Worm (Caenorhabditis elegans): ENCODE data around the gene clec-9.

clec-9 gene

ce11 chrV:16679981-16680380 is 26.5 kb downstream of the clec-9 start, which contains the start of gene srw-44:
Gene srw-44, plus strand, starts transcription at chrV:16680281.
- TF ChIP-seq unc-62 (GFP tag; optimal IDR thresholded peaks at IDR 0.05 in 1 of 2) (peak in 1 of 2 experiments; percentile 58), unc-62 (tag; optimal IDR thresholded peaks at IDR 0.05) (no peak), mdt-29 (GFP tag; IDR thresholded peaks at IDR 0.05) (no peak)

ce11 chrV:16679237-16679636 is 27.2 kb downstream of the clec-9 start, which contains the start of gene srz-103:
Gene srz-103, minus strand, starts transcription at chrV:16679337.
- TF ChIP-seq nhr-102 (tag; optimal IDR thresholded peaks at IDR 0.05): no peak
- no peak for TF ChIP-seq zfp-2 (tag; optimal IDR thresholded peaks at IDR 0.05)
- no peak for TF ChIP-seq zip-2 (tag; optimal IDR thresholded peaks at IDR 0.05)
- no peak for TF ChIP-seq ceh-82 (tag; optimal IDR thresholded peaks at IDR 0.05)
- no peak for TF ChIP-seq dmd-8 (GFP tag; IDR thresholded peaks at IDR 0.05)
- TF ChIP-seq egl-43 (GFP tag; IDR thresholded peaks at IDR 0.05): no peak
- no peak for TF ChIP-seq hif-1 (tag; optimal IDR thresholded peaks at IDR 0.05)
- TF ChIP-seq tra-1 (GFP tag; IDR thresholded peaks at IDR 0.05): no peak
- no peak for TF ChIP-seq D1046.2 (GFP tag; IDR thresholded peaks at IDR 0.05)
- TF ChIP-seq mdl-1 (tag; optimal IDR thresholded peaks at IDR 0.05): no peak
- TF ChIP-seq spr-1 (tag; optimal IDR thresholded peaks at IDR 0.05): no peak

ce11 chrV:16675553-16675952 is 30.9 kb downstream of the clec-9 start, which contains the start of gene srz-1:
Gene srz-1, plus strand, starts transcription at chrV:16675853.
- TF ChIP-seq lin-15B (tag; optimal IDR thresholded peaks at IDR 0.05) (no peak), Y5F2A.4 (GFP tag; optimal IDR thresholded peaks at IDR 0.05) (no peak), nhr-25 (tag; optimal IDR thresholded peaks at IDR 0.05; ENCODE audit: borderline replicate concordance, insufficient read depth) (no peak), pha-4 (GFP tag; IDR thresholded peaks at IDR 0.05) (no peak), pha-4 (tag; optimal IDR thresholded peaks at IDR 0.05) (no peak), dve-1 (tag; optimal IDR thresholded peaks at IDR 0.05; ENCODE audit: insufficient read depth) (no peak), lin-38 (GFP tag; IDR thresholded peaks at IDR 0.05) (no peak), mes-2 (tag; optimal IDR thresholded peaks at IDR 0.05; ENCODE audit: poor library complexity, severe bottlenecking) (no peak), dmd-6 (GFP tag; IDR thresholded peaks at IDR 0.05) (no peak), fos-1 (tag; optimal IDR thresholded peaks at IDR 0.05) (no peak), ceh-82 (tag; optimal IDR thresholded peaks at IDR 0.05) (no peak), mxl-2 (GFP tag; conservative IDR thresholded peaks at IDR 0.05) (no peak), daf-19 (GFP tag; conservative IDR thresholded peaks at IDR 0.05) (no peak)

ce11 chrV:16674399-16674798 is 32.0 kb downstream of the clec-9 start:
- TF ChIP-seq aha-1 (tag) (peak; percentile 91), cey-2 (tag; optimal IDR thresholded peaks at IDR 0.05; ENCODE audit: borderline replicate concordance, insufficient read depth) (no peak), T26A8.4 (GFP tag; IDR thresholded peaks at IDR 0.05) (no peak), unc-62 (GFP tag; optimal IDR thresholded peaks at IDR 0.05 in 1 of 2) (peak in 1 of 2 experiments; percentile 80), unc-62 (tag; optimal IDR thresholded peaks at IDR 0.05) (no peak), fkh-10 (GFP tag; optimal IDR thresholded peaks at IDR 0.05) (no peak), nhr-111 (GFP tag; optimal IDR thresholded peaks at IDR 0.05) (no peak), mdt-29 (GFP tag; IDR thresholded peaks at IDR 0.05) (no peak)

ce11 chrV:16672198-16672597 is 34.3 kb downstream of the clec-9 start, which contains the start of gene F14F8.8:
Gene F14F8.8, minus strand, starts transcription at chrV:16672298.
- TF ChIP-seq skn-1 (tag; optimal IDR thresholded peaks at IDR 0.05): no peak
- TF ChIP-seq T26A8.4 (GFP tag; IDR thresholded peaks at IDR 0.05): no peak
- no peak for TF ChIP-seq spr-1 (tag; optimal IDR thresholded peaks at IDR 0.05)
- TF ChIP-seq F37D6.2 (tag; optimal IDR thresholded peaks at IDR 0.05): no peak
- no peak for TF ChIP-seq ceh-82 (tag; optimal IDR thresholded peaks at IDR 0.05)
- TF ChIP-seq ceh-44 (GFP tag; IDR thresholded peaks at IDR 0.05): no peak
- no peak for TF ChIP-seq ceh-20 (GFP tag; IDR thresholded peaks at IDR 0.05)
- TF ChIP-seq daf-8 (GFP tag; IDR thresholded peaks at IDR 0.05): no peak
- no peak for TF ChIP-seq tag-97 (GFP tag; IDR thresholded peaks at IDR 0.05)
- TF ChIP-seq lim-7 (GFP tag; IDR thresholded peaks at IDR 0.05): no peak
- TF ChIP-seq lin-15B (tag; optimal IDR thresholded peaks at IDR 0.05): no peak
- TF ChIP-seq mep-1 (tag; optimal IDR thresholded peaks at IDR 0.05): no peak
